Worm (Caenorhabditis elegans) whole organism, young adult: Measurements from ENCODE around the gene gst-28.

ENCODE experiments used
- B0261.1 ChIP-seq: sonication (generic microtip); optimal IDR thresholded peaks from 2 replicates; lab custom pipeline; 2016; ENCODE audit warnings: mild to moderate bottlenecking, missing genetic modification characterization, moderate library complexity, missing compliant biosample characterization
- B0336.3 ChIP-seq: fragments of 200-800 bp; sonication (Bioruptor generic); IDR thresholded peaks from 2 replicates; pipeline ENCODE4 v1.3.6; 2022; ENCODE audit warnings: missing genetic modification characterization, missing compliant biosample characterization
- C06A6.2 ChIP-seq: fragments of 200-800 bp; sonication (Bioruptor generic); conservative IDR thresholded peaks from 2 replicates; pipeline ENCODE4 v1.3.6; 2022; ENCODE audit warnings: missing genetic modification characterization, missing compliant biosample characterization
- F10E7.11 ChIP-seq: sonication (generic microtip); optimal IDR thresholded peaks from 2 replicates; lab custom pipeline; 2017; ENCODE audit warnings: mild to moderate bottlenecking, missing genetic modification characterization, moderate library complexity, missing compliant biosample characterization
- F23B12.7 ChIP-seq: sonication (generic microtip); optimal IDR thresholded peaks from 2 replicates; lab custom pipeline; 2017; ENCODE audit warnings: missing genetic modification characterization, mild to moderate bottlenecking, missing compliant biosample characterization, antibody characterized with exemption, moderate library complexity; ENCODE audit not compliant: insufficient read depth
- F33H1.4 ChIP-seq: fragments of 200-800 bp; sonication (Bioruptor generic); IDR thresholded peaks from 2 replicates; pipeline ENCODE4 v1.3.6; 2022; ENCODE audit warnings: missing genetic modification reagents, missing genetic modification characterization, missing compliant biosample characterization
- F39B2.1 ChIP-seq: fragments of 200-800 bp; sonication (Bioruptor generic); IDR thresholded peaks from 2 replicates; pipeline ENCODE4 v1.3.6; 2022; ENCODE audit warnings: missing genetic modification reagents, missing genetic modification characterization, missing compliant biosample characterization
- F52B5.7 ChIP-seq: sonication (generic microtip); optimal IDR thresholded peaks from 2 replicates; lab custom pipeline; 2016; ENCODE audit warnings: mild to moderate bottlenecking, missing genetic modification characterization, missing compliant biosample characterization
- F57C9.4 ChIP-seq: sonication (generic microtip); optimal IDR thresholded peaks from 2 replicates; lab custom pipeline; 2017; ENCODE audit warnings: mild to moderate bottlenecking, missing genetic modification characterization, missing compliant biosample characterization
- K12H6.12 ChIP-seq: fragments of 200-800 bp; sonication (Bioruptor generic); optimal IDR thresholded peaks from 2 replicates; lab custom pipeline; 2018; ENCODE audit warnings: mild to moderate bottlenecking, missing genetic modification characterization, missing compliant biosample characterization
- Y56A3A.18 ChIP-seq: fragments of 200-800 bp; sonication (Bioruptor generic); IDR thresholded peaks from 2 replicates; pipeline ENCODE4 v1.3.6; 2022; ENCODE audit warnings: missing genetic modification reagents, missing genetic modification characterization, missing compliant biosample characterization
- ZK185.1 ChIP-seq: sonication (generic microtip); optimal IDR thresholded peaks from 2 replicates; lab custom pipeline; 2016; ENCODE audit warnings: mild to moderate bottlenecking, missing genetic modification characterization, missing compliant biosample characterization; ENCODE audit not compliant: poor library complexity, severe bottlenecking
- athp-1 ChIP-seq: sonication (generic microtip); optimal IDR thresholded peaks from 2 replicates; lab custom pipeline; 2017; ENCODE audit warnings: mild to moderate bottlenecking, missing genetic modification characterization, missing compliant biosample characterization
- ccch-3 ChIP-seq: fragments of 200-800 bp; sonication (Bioruptor generic); optimal IDR thresholded peaks from 2 replicates; lab custom pipeline; 2018; ENCODE audit warnings: mild to moderate bottlenecking, missing genetic modification characterization, missing compliant biosample characterization
- ceh-27 ChIP-seq: fragments of 200-800 bp; sonication (Bioruptor generic); optimal IDR thresholded peaks from 2 replicates; lab custom pipeline; 2018; ENCODE audit warnings: mild to moderate bottlenecking, missing genetic modification characterization, moderate library complexity, missing compliant biosample characterization
- ceh-91 ChIP-seq: fragments of 200-800 bp; sonication (Bioruptor generic); IDR thresholded peaks from 2 replicates; pipeline ENCODE4 v1.3.6; 2022; ENCODE audit warnings: missing genetic modification reagents, missing genetic modification characterization, missing compliant biosample characterization
- die-1 ChIP-seq: sonication (generic microtip); optimal IDR thresholded peaks from 2 replicates; lab custom pipeline; 2016; ENCODE audit warnings: missing genotype, mild to moderate bottlenecking, missing genetic modification characterization, missing compliant biosample characterization
- dox-1 ChIP-seq: fragments of 200-800 bp; sonication (Bioruptor generic); IDR thresholded peaks from 2 replicates; pipeline ENCODE4 v1.3.6; 2022; ENCODE audit warnings: missing genetic modification reagents, missing genetic modification characterization, missing compliant biosample characterization
- dpff-1 ChIP-seq: sonication (generic microtip); optimal IDR thresholded peaks from 2 replicates; lab custom pipeline; 2017; ENCODE audit warnings: mild to moderate bottlenecking, missing genetic modification characterization, missing compliant biosample characterization
- egl-18 ChIP-seq: fragments of 200-800 bp; sonication (Bioruptor generic); IDR thresholded peaks from 2 replicates; pipeline ENCODE4 v1.3.6; 2022; ENCODE audit warnings: missing genetic modification reagents, missing genetic modification characterization, missing compliant biosample characterization
- ekl-4 ChIP-seq: fragments of 200-800 bp; sonication (Bioruptor generic); IDR thresholded peaks from 2 replicates; pipeline ENCODE4 v1.3.6; 2022; ENCODE audit warnings: missing genetic modification reagents, missing genetic modification characterization, missing compliant biosample characterization
- ets-4 ChIP-seq: fragments of 200-800 bp; sonication (Bioruptor generic); optimal IDR thresholded peaks from 2 replicates; lab custom pipeline; 2018; ENCODE audit warnings: mild to moderate bottlenecking, missing genetic modification characterization, missing compliant biosample characterization
- hmg-20 ChIP-seq: fragments of 200-800 bp; sonication (Bioruptor generic); IDR thresholded peaks from 2 replicates; pipeline ENCODE4 v1.3.6; 2022; ENCODE audit warnings: missing genetic modification reagents, missing genetic modification characterization, missing compliant biosample characterization
- lin-54 ChIP-seq: fragments of 200-800 bp; sonication (Bioruptor generic); optimal IDR thresholded peaks from 2 replicates; lab custom pipeline; 2018; ENCODE audit warnings: mild to moderate bottlenecking, missing genetic modification characterization, missing compliant biosample characterization
- lir-1 ChIP-seq: fragments of 200-800 bp; sonication (Bioruptor generic); conservative IDR thresholded peaks from 2 replicates; pipeline ENCODE4 v1.3.6; 2022; ENCODE audit warnings: missing genetic modification reagents, missing genetic modification characterization, missing compliant biosample characterization
- mcd-1 ChIP-seq: fragments of 200-800 bp; sonication (Bioruptor generic); IDR thresholded peaks from 2 replicates; pipeline ENCODE4 v1.3.6; 2022; ENCODE audit warnings: missing genetic modification reagents, missing genetic modification characterization, missing compliant biosample characterization
- mes-4 ChIP-seq: sonication (generic microtip); optimal IDR thresholded peaks from 2 replicates; lab custom pipeline; 2016; ENCODE audit warnings: missing genotype, missing genetic modification characterization, missing compliant biosample characterization
- mxl-1 ChIP-seq: sonication (generic microtip); optimal IDR thresholded peaks from 2 replicates; lab custom pipeline; 2016; ENCODE audit warnings: missing genetic modification characterization, missing compliant biosample characterization
- nfya-1 ChIP-seq: sonication (generic microtip); optimal IDR thresholded peaks from 2 replicates; lab custom pipeline; 2017; ENCODE audit warnings: antibody characterized with exemption, missing compliant biosample characterization, missing genetic modification characterization, borderline replicate concordance; ENCODE audit not compliant: insufficient read depth
- nhr-120 ChIP-seq: fragments of 200-800 bp; sonication (Bioruptor generic); IDR thresholded peaks from 2 replicates; pipeline ENCODE4 v1.3.6; 2022; ENCODE audit warnings: missing genetic modification characterization, missing compliant biosample characterization
- nhr-80 ChIP-seq: sonication (generic microtip); optimal IDR thresholded peaks from 2 replicates; lab custom pipeline; 2016; ENCODE audit warnings: missing genetic modification characterization, missing compliant biosample characterization
- pbrm-1 ChIP-seq: fragments of 200-800 bp; sonication (Bioruptor generic); IDR thresholded peaks from 2 replicates; pipeline ENCODE4 v1.3.6; 2022; ENCODE audit warnings: missing genetic modification reagents, missing genetic modification characterization, missing compliant biosample characterization
- pha-4 ChIP-seq: fragments of 150-350 bp; sonication (generic microtip); optimal IDR thresholded peaks from 2 replicates; lab custom pipeline; 2014; ENCODE audit warnings: missing biosample characterization, missing genetic modification reagents, missing genetic modification characterization
- snpc-1.3 ChIP-seq: sonication (generic microtip); optimal IDR thresholded peaks from 2 replicates; lab custom pipeline; 2017; ENCODE audit warnings: missing genetic modification characterization, mild to moderate bottlenecking, missing compliant biosample characterization, antibody characterized with exemption, moderate library complexity, missing genotype, missing genetic modification reagents; ENCODE audit not compliant: insufficient read depth
- somi-1 ChIP-seq: fragments of 200-800 bp; sonication (Bioruptor generic); optimal IDR thresholded peaks from 2 replicates; lab custom pipeline; 2018; ENCODE audit warnings: mild to moderate bottlenecking, missing genetic modification characterization, missing compliant biosample characterization
- sptf-2 ChIP-seq: fragments of 200-800 bp; sonication (Bioruptor generic); optimal IDR thresholded peaks from 2 replicates; lab custom pipeline; 2018; ENCODE audit warnings: mild to moderate bottlenecking, missing genetic modification characterization, missing compliant biosample characterization
- ztf-28 ChIP-seq: fragments of 200-800 bp; sonication (Bioruptor generic); IDR thresholded peaks from 2 replicates; pipeline ENCODE4 v1.3.6; 2022; ENCODE audit warnings: missing genetic modification reagents, missing genetic modification characterization, missing compliant biosample characterization
- ztf-6 ChIP-seq: fragments of 200-800 bp; sonication (Bioruptor generic); IDR thresholded peaks from 2 replicates; pipeline ENCODE4 v1.3.6; 2022; ENCODE audit warnings: missing genetic modification reagents, missing genetic modification characterization, missing compliant biosample characterization

The gst-28 gene

DNA sequence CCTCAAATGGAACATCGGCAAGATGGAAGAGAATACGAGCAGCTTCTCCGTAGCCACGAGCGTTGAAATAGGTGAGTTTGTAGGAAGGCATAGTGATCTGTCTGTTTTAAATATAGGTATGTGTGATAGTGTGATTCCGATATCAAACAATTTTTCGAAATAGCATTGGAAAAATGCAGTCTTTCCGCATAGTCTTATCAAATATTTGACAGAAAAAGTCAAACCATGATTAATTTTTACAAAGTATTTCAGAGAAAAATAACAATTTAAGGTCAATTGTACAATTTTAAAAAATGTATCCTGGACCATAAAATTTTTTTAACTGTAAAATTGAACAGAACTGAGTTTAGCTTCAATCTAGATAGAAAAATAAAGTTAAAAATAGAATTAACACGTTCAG lies 2.9 kb downstream of the gst-28 start, which contains the start of gene gst-26:
Gene gst-26, minus strand, starts transcription at position 101 of the 400 bp plus-strand sequence.
- TF ChIP-seq mxl-1 (tag; lab: Kevin White, UChicago): no peak
- peak; percentile 39 for TF ChIP-seq nhr-80 (tag; lab: Kevin White, UChicago)
- no peak for TF ChIP-seq Y56A3A.18 (GFP tag; lab: Robert Waterston, UW)

DNA sequence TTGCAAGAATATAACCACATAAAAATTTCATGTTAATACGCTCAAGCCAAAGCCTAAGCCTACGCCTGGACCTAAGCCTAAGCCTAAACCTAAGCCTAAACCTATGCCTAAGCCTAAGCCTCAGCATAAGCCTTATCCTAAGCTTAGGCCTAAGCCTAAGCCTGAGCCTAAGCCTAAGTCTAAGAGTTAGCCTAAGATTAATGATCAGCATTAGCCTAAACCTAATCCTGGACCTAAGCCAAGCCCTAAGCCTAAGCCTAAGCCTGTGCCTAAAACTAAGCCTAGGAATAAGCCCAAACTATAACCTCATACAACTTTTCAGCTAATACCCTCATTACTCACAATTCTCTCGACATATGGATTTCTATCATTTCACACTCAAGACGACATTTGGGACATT lies 9.0 kb downstream of the gst-28 start:
- no peak for TF ChIP-seq lin-54 (GFP tag; lab: Kevin White, UChicago)
- TF ChIP-seq ets-4 (GFP tag; lab: Kevin White, UChicago): no peak
- no peak for TF ChIP-seq pbrm-1 (GFP tag; lab: Robert Waterston, UW)
- TF ChIP-seq snpc-1.3 (tag; lab: Kevin White, UChicago): no peak
- TF ChIP-seq ztf-28: no peak
- no peak for TF ChIP-seq B0261.1
- no peak for TF ChIP-seq K12H6.12 (tag; lab: Kevin White, UChicago)
- no peak for TF ChIP-seq dpff-1 (tag; lab: Kevin White, UChicago)
- TF ChIP-seq lir-1 (GFP tag; lab: Robert Waterston, UW): no peak
- TF ChIP-seq ccch-3 (GFP tag; lab: Kevin White, UChicago): no peak
- TF ChIP-seq, all 124 proteins: peak for 0

DNA sequence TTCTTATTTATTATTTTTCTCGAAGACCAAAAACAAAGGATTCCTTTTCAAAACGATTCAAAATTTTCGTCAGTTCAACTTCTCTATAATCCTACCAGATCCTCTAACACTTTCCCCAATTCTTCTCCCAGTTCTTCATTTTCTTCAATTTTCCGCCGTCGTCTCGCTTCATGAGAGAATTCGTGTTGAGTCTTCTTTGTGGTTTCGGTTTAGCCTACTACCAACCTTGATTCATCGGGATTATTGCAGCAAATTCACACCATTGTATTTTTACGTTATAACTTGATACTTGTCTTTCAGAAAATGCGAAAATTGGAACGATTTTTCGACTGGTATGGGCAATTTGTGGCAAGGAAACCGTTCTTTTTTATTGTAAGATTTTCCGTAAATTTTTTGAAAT lies 9.5 kb downstream of the gst-28 start, which contains the start of gene ptr-20:
Gene ptr-20, plus strand, starts transcription at position 301 of the 400 bp plus-strand sequence.
- no peak for TF ChIP-seq ekl-4 (GFP tag; lab: Robert Waterston, UW)
- TF ChIP-seq snpc-1.3 (tag; lab: Kevin White, UChicago): no peak
- TF ChIP-seq nhr-120: no peak
- TF ChIP-seq athp-1 (tag; lab: Kevin White, UChicago): no peak
- no peak for TF ChIP-seq die-1 (tag; lab: Kevin White, UChicago)
- TF ChIP-seq nfya-1: no peak
- TF ChIP-seq dpff-1 (tag; lab: Kevin White, UChicago): no peak
- no peak for TF ChIP-seq pha-4 (tag; lab: Kevin White, UChicago)
- TF ChIP-seq dox-1 (GFP tag; lab: Robert Waterston, UW): no peak
- no peak for TF ChIP-seq mcd-1
- no peak for TF ChIP-seq B0336.3 (GFP tag; lab: Robert Waterston, UW)
- TF ChIP-seq somi-1: no peak
- no peak for TF ChIP-seq F10E7.11 (tag; lab: Kevin White, UChicago)
- no peak for TF ChIP-seq F52B5.7 (tag; lab: Kevin White, UChicago)
- TF ChIP-seq egl-18: no peak

DNA sequence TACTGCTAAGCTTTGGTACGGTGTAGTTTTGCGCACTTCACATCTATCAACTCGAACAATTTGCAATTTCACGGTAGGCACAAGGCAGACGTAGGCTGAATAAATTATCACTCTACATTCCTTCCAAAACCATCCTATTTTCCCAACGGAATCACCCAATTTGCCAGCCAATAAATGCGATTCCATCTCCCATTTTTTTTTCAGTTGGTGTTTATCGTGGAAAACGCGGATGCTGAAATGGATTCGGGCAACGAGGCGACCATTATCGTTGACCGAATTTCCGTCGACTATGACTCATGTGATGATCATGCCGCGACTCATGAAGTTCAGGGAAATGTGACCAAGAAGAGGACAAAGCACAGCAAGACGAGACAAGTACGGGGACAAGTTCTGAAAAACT lies 18.9 kb downstream of the gst-28 start:
- TF ChIP-seq ekl-4 (GFP tag; lab: Robert Waterston, UW) (no peak), ztf-6 (GFP tag; lab: Robert Waterston, UW) (no peak), C06A6.2 (GFP tag; lab: Robert Waterston, UW) (no peak), F33H1.4 (GFP tag; lab: Robert Waterston, UW) (no peak), sptf-2 (GFP tag; lab: Kevin White, UChicago) (no peak), ceh-27 (GFP tag; lab: Kevin White, UChicago) (no peak), B0336.3 (GFP tag; lab: Robert Waterston, UW) (no peak), mes-4 (tag; lab: Kevin White, UChicago) (no peak), hmg-20 (GFP tag; lab: Robert Waterston, UW) (no peak), F39B2.1 (GFP tag; lab: Robert Waterston, UW) (no peak), F57C9.4 (tag; lab: Kevin White, UChicago) (no peak), ceh-91 (GFP tag; lab: Robert Waterston, UW) (no peak), F23B12.7 (tag; lab: Kevin White, UChicago) (no peak), pha-4 (tag; lab: Kevin White, UChicago) (no peak), ZK185.1 (tag; lab: Kevin White, UChicago) (no peak)
- TF ChIP-seq, all 124 proteins: peak for 0
